Worm (Caenorhabditis elegans): ENCODE measurements around the gene ncx-7.
A peak's percentile ranks its signal among the peaks of the same experiment; 100 is the strongest.

ncx-7 gene

DNA sequence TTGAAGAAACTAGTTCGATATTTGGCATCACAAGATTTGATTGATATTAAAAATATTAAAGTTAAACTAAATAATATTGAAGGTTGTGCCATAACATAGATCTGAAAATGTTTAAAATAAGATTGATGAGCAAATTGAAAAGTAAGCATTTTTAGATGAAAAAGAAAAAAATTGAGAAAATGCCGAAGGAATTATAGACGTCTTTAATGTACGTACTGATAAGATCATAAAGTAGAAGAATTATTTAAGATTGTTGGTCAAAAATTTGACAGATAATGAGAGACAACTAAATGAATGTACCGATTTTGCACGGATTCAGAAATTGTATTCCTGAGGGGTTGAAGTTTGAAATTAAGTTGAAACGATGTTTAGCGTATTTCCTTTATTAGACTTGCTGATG, at the start of gene ncx-7:
TSS of gene ncx-7 (minus strand) at position 101 of the 400 bp plus-strand sequence.
- TF ChIP-seq elt-3 (tag; optimal IDR thresholded peaks at IDR 0.05) (no peak), C34B4.2 (tag; optimal IDR thresholded peaks at IDR 0.05) (no peak), mep-1 (tag; optimal IDR thresholded peaks at IDR 0.05) (no peak), lin-13 (GFP tag; optimal IDR thresholded peaks at IDR 0.05) (no peak), elt-2 (tag; optimal IDR thresholded peaks at IDR 0.05) (peak; percentile 39), lir-3 (tag; optimal IDR thresholded peaks at IDR 0.05; ENCODE audit: poor library complexity) (no peak), ztf-4 (tag; optimal IDR thresholded peaks at IDR 0.05) (no peak)

DNA sequence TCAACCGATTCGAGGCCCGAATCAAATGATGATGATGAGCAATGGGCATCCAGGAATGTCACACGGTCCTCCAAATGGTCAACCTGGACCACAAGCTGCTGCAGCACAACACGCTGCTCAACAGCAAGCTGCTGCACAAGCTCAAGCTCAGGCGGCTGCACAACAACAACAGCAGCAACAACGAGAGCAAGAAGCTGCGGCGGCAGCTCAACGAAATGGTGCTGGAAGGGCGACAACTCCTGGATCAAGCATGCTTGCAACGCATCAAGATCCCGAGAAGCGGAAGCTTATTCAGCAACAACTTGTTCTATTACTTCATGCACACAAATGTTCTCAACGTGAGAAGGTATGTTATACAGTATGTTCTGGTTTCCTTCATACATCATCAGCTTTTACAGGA, 47.9 kb upstream of the ncx-7 start:
- TF ChIP-seq efl-1 (optimal IDR thresholded peaks at IDR 0.05) (no peak), efl-1 (GFP tag; optimal IDR thresholded peaks at IDR 0.05 in 1 of 2) (peak in 1 of 2 experiments; percentile 73), aly-2 (tag; optimal IDR thresholded peaks at IDR 0.05) (no peak)

DNA sequence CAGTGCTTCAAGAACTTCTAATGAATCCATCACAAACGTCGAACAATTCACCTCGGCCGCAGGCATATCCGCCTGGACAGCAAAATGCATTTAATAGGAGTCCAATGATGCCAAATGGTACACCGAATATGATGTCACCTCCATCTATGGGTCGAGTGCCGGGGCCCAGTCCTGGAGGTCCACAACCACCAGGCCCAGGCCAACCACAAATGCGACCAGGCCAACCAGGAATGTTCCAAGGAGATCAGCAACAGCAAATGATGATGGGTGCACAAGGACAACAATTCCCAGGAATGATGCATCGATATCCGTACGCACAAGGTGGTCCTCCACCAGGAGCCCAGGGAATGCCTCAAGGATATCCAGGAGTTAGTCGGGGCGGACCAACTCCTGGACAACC, 47.0 kb upstream of the ncx-7 start:
- TF ChIP-seq egl-13 (tag; optimal IDR thresholded peaks at IDR 0.05), result no peak
- TF ChIP-seq C34B4.2 (tag; optimal IDR thresholded peaks at IDR 0.05), result no peak
- TF ChIP-seq nhr-11 (tag; optimal IDR thresholded peaks at IDR 0.05), result no peak
- peak; percentile 51 for TF ChIP-seq nhr-85 (tag)
- no peak for TF ChIP-seq efl-1 (optimal IDR thresholded peaks at IDR 0.05)
- peak in 1 of 2 experiments; percentile 30 for TF ChIP-seq efl-1 (GFP tag; optimal IDR thresholded peaks at IDR 0.05 in 1 of 2)

- TF ChIP-seq ama-1 (optimal IDR thresholded peaks at IDR 0.05), result peak; percentile 72
- peak; percentile 49 for TF ChIP-seq nhr-19 (GFP tag; conservative IDR thresholded peaks at IDR 0.05)
- TF ChIP-seq sup-37 (GFP tag; optimal IDR thresholded peaks at IDR 0.05), result no peak
- peak; percentile 25 for TF ChIP-seq xbp-1 (tag; optimal IDR thresholded peaks at IDR 0.05)
- TF ChIP-seq dpl-1 (GFP tag; optimal IDR thresholded peaks at IDR 0.05), result peak in 2 of 3 experiments; percentile 37 to 46
- TF ChIP-seq elt-3 (tag; optimal IDR thresholded peaks at IDR 0.05), result peak in 1 of 6 experiments; percentile 15
- TF ChIP-seq mdl-1 (tag; optimal IDR thresholded peaks at IDR 0.05), result peak in 1 of 2 experiments; percentile 44
- no peak for TF ChIP-seq unc-30 (tag; optimal IDR thresholded peaks at IDR 0.05)
- peak; percentile 3 to 54 (median 4) for TF ChIP-seq ceh-82 (tag; optimal IDR thresholded peaks at IDR 0.05)
- peak; percentile 33 for TF ChIP-seq snpc-4 (tag; optimal IDR thresholded peaks at IDR 0.05)
- peak; percentile 36 for TF ChIP-seq nhr-20 (tag; optimal IDR thresholded peaks at IDR 0.05)
- peak; percentile 63 for TF ChIP-seq nhr-71 (tag; optimal IDR thresholded peaks at IDR 0.05)
- TF ChIP-seq aly-2 (tag; optimal IDR thresholded peaks at IDR 0.05), result peak; percentile 48
- TF ChIP-seq lin-15B (tag; optimal IDR thresholded peaks at IDR 0.05), result no peak
- TF ChIP-seq lin-35 (GFP tag; optimal IDR thresholded peaks at IDR 0.05), result peak; percentile 14 to 26
- peak; percentile 8 for TF ChIP-seq fos-1 (tag; optimal IDR thresholded peaks at IDR 0.05)
- TF ChIP-seq nhr-47 (tag; optimal IDR thresholded peaks at IDR 0.05), result peak; percentile 48
- peak; percentile 51 for TF ChIP-seq unc-130 (tag; optimal IDR thresholded peaks at IDR 0.05)
- peak; percentile 64 for TF ChIP-seq swsn-7 (tag; optimal IDR thresholded peaks at IDR 0.05)
- TF ChIP-seq mef-2 (tag; optimal IDR thresholded peaks at IDR 0.05), result no peak
- peak; percentile 32 for TF ChIP-seq tbx-2 (tag; optimal IDR thresholded peaks at IDR 0.05)
- TF ChIP-seq C34B4.2 (tag; optimal IDR thresholded peaks at IDR 0.05), result no peak
- TF ChIP-seq ztf-11 (tag; optimal IDR thresholded peaks at IDR 0.05), result peak in 1 of 2 experiments; percentile 47
- TF ChIP-seq nhr-237 (tag; optimal IDR thresholded peaks at IDR 0.05), result no peak
- TF ChIP-seq ceh-88 (GFP tag; IDR thresholded peaks at IDR 0.05), result no peak; the same call in 1 of the 2 replicates
- TF ChIP-seq nhr-90 (tag; optimal IDR thresholded peaks at IDR 0.05; ENCODE audit: poor library complexity), result peak; percentile 38
- no peak for TF ChIP-seq skn-1 (tag; optimal IDR thresholded peaks at IDR 0.05)
- TF ChIP-seq nhr-76 (tag; optimal IDR thresholded peaks at IDR 0.05), result no peak
- TF ChIP-seq efl-1 (optimal IDR thresholded peaks at IDR 0.05), result peak; percentile 69 to 75
- peak; percentile 16 to 90 for TF ChIP-seq efl-1 (GFP tag; optimal IDR thresholded peaks at IDR 0.05 in 1 of 2)
- peak; percentile 57 for TF ChIP-seq dsc-1 (tag; optimal IDR thresholded peaks at IDR 0.05)
- TF ChIP-seq nhr-85 (tag), result peak; percentile 14
- peak; percentile 13 for TF ChIP-seq lin-39 (tag; optimal IDR thresholded peaks at IDR 0.05)
- TF ChIP-seq jun-1 (tag; optimal IDR thresholded peaks at IDR 0.05), result peak; percentile 12
- no peak for TF ChIP-seq ets-5 (GFP tag; IDR thresholded peaks at IDR 0.05)
- TF ChIP-seq sptf-1 (tag; optimal IDR thresholded peaks at IDR 0.05), result no peak
- peak; percentile 89 for TF ChIP-seq lin-14 (GFP tag; optimal IDR thresholded peaks at IDR 0.05)
- peak; percentile 81 to 85 for TF ChIP-seq lsy-2 (tag; optimal IDR thresholded peaks at IDR 0.05)
- peak; percentile 80 for TF ChIP-seq rnt-1 (tag; optimal IDR thresholded peaks at IDR 0.05)
- peak; percentile 68 for TF ChIP-seq snu-23 (GFP tag; optimal IDR thresholded peaks at IDR 0.05)
These were observed 46.1 kb upstream of the ncx-7 start, which contains the start of gene cbp-1 for ce11 chrIII:9766175-9766574. Gene cbp-1 (plus strand): TSS chrIII:9766509.
